Fruit fly (Drosophila melanogaster) whole organism, embryonic: Measurements from ENCODE around the gene CG11279.

Experiments
- Ada2b ChIP-seq: fragments of 200-800 bp; sonication (Bioruptor generic); IDR thresholded peaks from 2 replicates; pipeline ENCODE4 v1.3.6; 2022; ENCODE audit warnings: missing biosample characterization, missing genetic modification characterization
- Blimp-1 ChIP-seq: fragments of 200-800 bp; sonication (Bioruptor generic); optimal IDR thresholded peaks from 3 replicates; lab custom pipeline; 2018; ENCODE audit warnings: missing biosample characterization, missing genetic modification characterization, mild to moderate bottlenecking, moderate library complexity, missing genetic modification reagents
- CG10267 ChIP-seq: fragments of 200-800 bp; sonication (Bioruptor generic); optimal IDR thresholded peaks from 2 replicates; lab custom pipeline; 2018; ENCODE audit warnings: missing biosample characterization, mild to moderate bottlenecking, missing genetic modification characterization, moderate library complexity
- CG12236 ChIP-seq: fragments of 200-800 bp; sonication (Bioruptor generic); optimal IDR thresholded peaks from 2 replicates; lab custom pipeline; 2016; ENCODE audit warnings: missing biosample characterization, missing genetic modification characterization
- CG18619 ChIP-seq: fragments of 200-800 bp; sonication (Bioruptor generic); optimal IDR thresholded peaks from 3 replicates; lab custom pipeline; 2017; ENCODE audit warnings: missing biosample characterization, mild to moderate bottlenecking, missing genetic modification characterization
- CG2712 ChIP-seq: fragments of 200-800 bp; optimal IDR thresholded peaks from 3 replicates; lab custom pipeline; 2019; ENCODE audit warnings: missing biosample characterization, mild to moderate bottlenecking, missing genetic modification characterization, moderate library complexity
- CG2875 ChIP-seq: fragments of 200-800 bp; sonication (Bioruptor generic); optimal IDR thresholded peaks from 2 replicates; lab custom pipeline; 2017; ENCODE audit warnings: missing biosample characterization, mild to moderate bottlenecking, missing genetic modification characterization, missing genetic modification reagents
- CG30403 ChIP-seq: fragments of 200-800 bp; sonication (Bioruptor generic); optimal IDR thresholded peaks from 3 replicates; lab custom pipeline; 2016; ENCODE audit warnings: missing biosample characterization, missing genetic modification characterization
- CG31441 ChIP-seq: fragments of 200-800 bp; sonication (Bioruptor generic); IDR thresholded peaks from 2 replicates; pipeline ENCODE4 v1.3.6; 2022; ENCODE audit warnings: missing biosample characterization, missing genetic modification characterization
- CG34376 ChIP-seq: fragments of 200-800 bp; sonication (Bioruptor generic); optimal IDR thresholded peaks from 2 replicates; lab custom pipeline; 2018; ENCODE audit warnings: missing biosample characterization, mild to moderate bottlenecking, missing genetic modification characterization
- CG8290 ChIP-seq, 3 experiments: fragments of 200-800 bp; sonication (Bioruptor generic); optimal IDR thresholded peaks; 2 replicates each; lab custom pipeline; 2016 to 2019; ENCODE audit warnings: missing biosample characterization in 3 of 3, missing genetic modification characterization in 3 of 3, mild to moderate bottlenecking in 2 of 3, moderate library complexity in 1 of 3
- CG8359 ChIP-seq: fragments of 200-800 bp; sonication (Bioruptor generic); optimal IDR thresholded peaks from 2 replicates; lab custom pipeline; 2017; ENCODE audit warnings: missing biosample characterization, mild to moderate bottlenecking, missing genetic modification characterization, borderline replicate concordance
- CG9727 ChIP-seq: fragments of 200-800 bp; sonication (Bioruptor generic); optimal IDR thresholded peaks from 3 replicates; lab custom pipeline; 2017; ENCODE audit warnings: missing biosample characterization, mild to moderate bottlenecking, missing genetic modification characterization
- CTCF ChIP-seq: fragments of 200-800 bp; sonication (Bioruptor generic); optimal IDR thresholded peaks from 2 replicates; lab custom pipeline; 2017; ENCODE audit warnings: missing biosample characterization, mild to moderate bottlenecking, missing genetic modification characterization, moderate library complexity
- CoRest ChIP-seq: fragments of 200-800 bp; sonication (Bioruptor generic); optimal IDR thresholded peaks from 3 replicates; lab custom pipeline; 2018; ENCODE audit warnings: missing biosample characterization, mild to moderate bottlenecking, missing genetic modification characterization, moderate library complexity
- CrebB ChIP-seq: fragments of 200-800 bp; sonication (Bioruptor generic); optimal IDR thresholded peaks from 3 replicates; lab custom pipeline; 2018; ENCODE audit warnings: missing biosample characterization, mild to moderate bottlenecking, missing genetic modification characterization
- D ChIP-seq, 2 experiments: fragments of 200-800 bp in 1 of 2; fragments of >200 bp in 1 of 2; sonication (Bioruptor generic) in 1 of 2; optimal IDR thresholded peaks; 2 replicates in 1 of 2; 3 replicates in 1 of 2; lab custom pipeline; 2017; ENCODE audit warnings: mild to moderate bottlenecking in 1 of 2, missing biosample characterization in 1 of 2, missing genetic modification characterization in 1 of 2, missing genetic modification reagents in 1 of 2
- Ets65A ChIP-seq: fragments of 200-800 bp; sonication (Bioruptor generic); peaks from one replicate; lab custom pipeline; 2016; ENCODE audit warnings: missing biosample characterization, missing genetic modification characterization
- HmgZ ChIP-seq: fragments of 200-800 bp; sonication (Bioruptor generic); optimal IDR thresholded peaks from 2 replicates; lab custom pipeline; 2018; ENCODE audit warnings: missing biosample characterization, mild to moderate bottlenecking, missing genetic modification characterization
- Hsf ChIP-seq: fragments of 200-800 bp; sonication (Bioruptor generic); optimal IDR thresholded peaks from 3 replicates; lab custom pipeline; 2016; ENCODE audit warnings: missing biosample characterization, missing genetic modification characterization
- Lpt ChIP-seq: fragments of >200 bp; optimal IDR thresholded peaks from 2 replicates; lab custom pipeline; 2018; ENCODE audit warnings: missing biosample characterization, missing genetic modification characterization
- Max ChIP-seq: fragments of 200-800 bp; sonication (Bioruptor generic); optimal IDR thresholded peaks from 2 replicates; lab custom pipeline; 2016; ENCODE audit warnings: missing biosample characterization, mild to moderate bottlenecking, missing genetic modification characterization
- Optix ChIP-seq: fragments of 200-800 bp; sonication (Bioruptor generic); IDR thresholded peaks from 3 replicates; pipeline ENCODE4 v1.3.6; 2022; ENCODE audit warnings: missing biosample characterization, missing genetic modification characterization
- Taf1 ChIP-seq: fragments of 200-800 bp; sonication (Bioruptor generic); IDR thresholded peaks from 2 replicates; pipeline ENCODE4 v1.3.6; 2022; ENCODE audit warnings: missing biosample characterization, missing genetic modification characterization
- Xrp1 ChIP-seq: fragments of 200-800 bp; sonication (Bioruptor generic); IDR thresholded peaks from 2 replicates; pipeline ENCODE4 v1.3.6; 2022; ENCODE audit warnings: missing biosample characterization, missing genetic modification characterization
- cad ChIP-seq: fragments of >200 bp; optimal IDR thresholded peaks from 2 replicates; lab custom pipeline; 2017; ENCODE audit warnings: missing biosample characterization, missing genetic modification characterization
- ci ChIP-seq: fragments of 200-800 bp; sonication (Bioruptor generic); IDR thresholded peaks from 3 replicates; pipeline ENCODE4 v1.3.6; 2022; ENCODE audit warnings: missing biosample characterization, missing genetic modification characterization
- dan ChIP-seq: fragments of 200-800 bp; sonication (Bioruptor generic); IDR thresholded peaks from 2 replicates; pipeline ENCODE4 v1.3.6; 2022; ENCODE audit warnings: missing biosample characterization, missing genetic modification characterization
- disco-r ChIP-seq: fragments of 200-800 bp; sonication (Bioruptor generic); optimal IDR thresholded peaks from 2 replicates; lab custom pipeline; 2016; ENCODE audit warnings: missing biosample characterization, missing genetic modification characterization
- eve ChIP-seq, 2 experiments: fragments of >200 bp; optimal IDR thresholded peaks; 2 replicates each; lab custom pipeline; 2017; ENCODE audit warnings: missing biosample characterization in 2 of 2, missing genetic modification characterization in 2 of 2
- exex ChIP-seq: fragments of 200-800 bp; sonication (Bioruptor generic); optimal IDR thresholded peaks from 4 replicates; lab custom pipeline; 2018; ENCODE audit warnings: missing biosample characterization, mild to moderate bottlenecking, missing genetic modification characterization, moderate library complexity
- gcm ChIP-seq: fragments of 200-800 bp; sonication (Bioruptor generic); optimal IDR thresholded peaks from 2 replicates; lab custom pipeline; 2019; ENCODE audit warnings: missing biosample characterization, mild to moderate bottlenecking, missing genetic modification characterization, moderate library complexity
- grau ChIP-seq: fragments of 200-800 bp; optimal IDR thresholded peaks from 3 replicates; lab custom pipeline; 2019; ENCODE audit warnings: missing biosample characterization, mild to moderate bottlenecking, missing genetic modification characterization, moderate library complexity
- gro ChIP-seq: fragments of 200-800 bp; sonication (Bioruptor generic); optimal IDR thresholded peaks from 2 replicates; lab custom pipeline; 2016; ENCODE audit warnings: missing biosample characterization, missing genetic modification characterization
- gsb ChIP-seq: fragments of 200-800 bp; sonication (Bioruptor generic); IDR thresholded peaks from 2 replicates; pipeline ENCODE4 v1.3.6; 2022; ENCODE audit warnings: missing biosample characterization, missing genetic modification characterization
- hb ChIP-seq: fragments of 200-800 bp; sonication (Bioruptor generic); IDR thresholded peaks from 3 replicates; pipeline ENCODE4 v1.3.6; 2022; ENCODE audit warnings: missing biosample characterization, missing genetic modification characterization; ENCODE audit not compliant: partially characterized antibody
- inv ChIP-seq: fragments of 200-800 bp; sonication (Bioruptor generic); IDR thresholded peaks from 2 replicates; pipeline ENCODE4 v1.3.6; 2022; ENCODE audit warnings: missing biosample characterization, missing genetic modification characterization; ENCODE audit not compliant: partially characterized antibody
- jing ChIP-seq: fragments of 200-800 bp; sonication (Bioruptor generic); optimal IDR thresholded peaks from 2 replicates; lab custom pipeline; 2018; ENCODE audit warnings: missing biosample characterization, mild to moderate bottlenecking, missing genetic modification characterization
- kah ChIP-seq: fragments of 200-800 bp; sonication (Bioruptor generic); optimal IDR thresholded peaks from 2 replicates; lab custom pipeline; 2018; ENCODE audit warnings: missing biosample characterization, mild to moderate bottlenecking, missing genetic modification characterization
- mirr ChIP-seq: fragments of 200-800 bp; sonication (Bioruptor generic); optimal IDR thresholded peaks from 3 replicates; lab custom pipeline; 2018; ENCODE audit warnings: missing biosample characterization, mild to moderate bottlenecking, missing genetic modification characterization
- odd ChIP-seq: fragments of 200-800 bp; sonication (Bioruptor generic); optimal IDR thresholded peaks from 2 replicates; lab custom pipeline; 2017; ENCODE audit warnings: missing biosample characterization, mild to moderate bottlenecking, missing genetic modification characterization
- phol ChIP-seq: fragments of 200-800 bp; sonication (Bioruptor generic); optimal IDR thresholded peaks from 3 replicates; lab custom pipeline; 2018; ENCODE audit warnings: missing biosample characterization, mild to moderate bottlenecking, missing genetic modification characterization, moderate library complexity
- pita ChIP-seq: fragments of 200-800 bp; sonication (Bioruptor generic); optimal IDR thresholded peaks from 2 replicates; lab custom pipeline; 2017; ENCODE audit warnings: missing biosample characterization, mild to moderate bottlenecking, missing genetic modification characterization
- pzg ChIP-seq: fragments of 200-800 bp; sonication (Bioruptor generic); optimal IDR thresholded peaks from 3 replicates; lab custom pipeline; 2018; ENCODE audit warnings: missing biosample characterization, mild to moderate bottlenecking, missing genetic modification characterization, moderate library complexity
- repo ChIP-seq: fragments of 200-800 bp; sonication (Bioruptor generic); optimal IDR thresholded peaks from 2 replicates; lab custom pipeline; 2016; ENCODE audit warnings: missing biosample characterization, missing genetic modification characterization
- run ChIP-seq: fragments of 200-800 bp; sonication (Bioruptor generic); optimal IDR thresholded peaks from 3 replicates; lab custom pipeline; 2018; ENCODE audit warnings: missing biosample characterization, mild to moderate bottlenecking, missing genetic modification characterization
- schlank ChIP-seq: fragments of 200-800 bp; sonication (Bioruptor generic); optimal IDR thresholded peaks from 2 replicates; lab custom pipeline; 2018; ENCODE audit warnings: missing biosample characterization, mild to moderate bottlenecking, missing genetic modification characterization
- sqz ChIP-seq: fragments of 200-800 bp; sonication (Bioruptor generic); optimal IDR thresholded peaks from 3 replicates; lab custom pipeline; 2018; ENCODE audit warnings: missing biosample characterization, mild to moderate bottlenecking, missing genetic modification characterization
- tap ChIP-seq: fragments of 200-800 bp; optimal IDR thresholded peaks from 3 replicates; lab custom pipeline; 2019; ENCODE audit warnings: missing biosample characterization, mild to moderate bottlenecking, missing genetic modification characterization, moderate library complexity
- vfl ChIP-seq: fragments of 200-800 bp; sonication (Bioruptor generic); optimal IDR thresholded peaks from 2 replicates; lab custom pipeline; 2016; ENCODE audit warnings: missing biosample characterization, missing genetic modification characterization
- zf30C ChIP-seq: fragments of 200-800 bp; sonication (Bioruptor generic); optimal IDR thresholded peaks from 3 replicates; lab custom pipeline; 2018; ENCODE audit warnings: missing biosample characterization, mild to moderate bottlenecking, missing genetic modification characterization

The CG11279 gene

dm6 chr3L:13068293-13068692 lies 21.5 kb downstream of the CG11279 start (continued):
- TF ChIP-seq Taf1 (GFP tag; lab: Robert Waterston, UW) (no peak), zf30C (GFP tag; lab: Kevin White, UChicago) (peak; percentile 72), pita (no peak), CrebB (tag; lab: Kevin White, UChicago) (no peak), CG9727 (GFP tag; lab: Kevin White, UChicago) (peak; percentile 75), odd (no peak), cad (GFP tag; lab: Kevin White, UChicago) (no peak), D (optimal IDR thresholded peaks at IDR 0.05; lab: Kevin White, UChicago) (no peak), D (GFP tag; optimal IDR thresholded peaks at IDR 0.05; lab: Kevin White, UChicago) (peak; percentile 10), repo (GFP tag; lab: Kevin White, UChicago) (no peak), CG12236 (GFP tag; lab: Kevin White, UChicago) (peak; percentile 6), run (tag; lab: Kevin White, UChicago) (no peak), dan (no peak), CG10267 (peak; percentile 60), eve (GFP tag; optimal IDR thresholded peaks at IDR 0.05; lab: Kevin White, UChicago) (no peak), CoRest (tag; lab: Kevin White, UChicago) (peak; percentile 26), schlank (no peak), gro (GFP tag; lab: Kevin White, UChicago) (no peak), CG18619 (GFP tag; lab: Kevin White, UChicago) (peak; percentile 14), tap (tag; lab: Kevin White, UChicago) (no peak), ci (no peak), Max (GFP tag; lab: Kevin White, UChicago) (no peak), jing (no peak), kah (GFP tag; lab: Kevin White, UChicago) (no peak), Optix (GFP tag; lab: Robert Waterston, UW) (no peak), disco-r (GFP tag; lab: Kevin White, UChicago) (no peak), CG30403 (GFP tag; lab: Kevin White, UChicago) (peak; percentile 41), Ets65A (GFP tag; lab: Kevin White, UChicago) (no peak), Ada2b (no peak), CG31441 (GFP tag; lab: Robert Waterston, UW) (peak; percentile 35; the same call in 1 of the 2 replicates), grau (tag; lab: Kevin White, UChicago) (peak; percentile 29), CG2875 (GFP tag; lab: Kevin White, UChicago) (no peak), Lpt (no peak), vfl (GFP tag; lab: Kevin White, UChicago) (no peak), inv (no peak), exex (tag; lab: Kevin White, UChicago) (no peak), mirr (no peak), gcm (GFP tag; lab: Kevin White, UChicago) (peak; percentile 21), CG34376 (GFP tag; lab: Kevin White, UChicago) (no peak), HmgZ (no peak), hb (GFP tag; lab: Robert Waterston, UW) (no peak), CG8359 (GFP tag; lab: Kevin White, UChicago) (no peak), Hsf (GFP tag; lab: Kevin White, UChicago) (peak; percentile 1), phol (tag; lab: Kevin White, UChicago) (peak; percentile 63), pzg (no peak), Blimp-1 (GFP tag; lab: Kevin White, UChicago) (peak; percentile 43), CTCF (GFP tag; lab: Kevin White, UChicago) (no peak), sqz (GFP tag; lab: Kevin White, UChicago) (no peak), CG2712 (tag; lab: Kevin White, UChicago) (peak; percentile 71), CG8290 (GFP tag; optimal IDR thresholded peaks at IDR 0.05; lab: Kevin White, UChicago) (peak; percentile 24), CG8290 (tag; optimal IDR thresholded peaks at IDR 0.05; lab: Kevin White, UChicago) (no peak), gsb (GFP tag; lab: Robert Waterston, UW) (no peak), Xrp1 (GFP tag; lab: Robert Waterston, UW) (peak; percentile 39; the same call in 1 of the 2 replicates)
